Fruit fly (Drosophila melanogaster): Measurements from ENCODE around the gene ND-15.

The ND-15 gene

dm6 chr2L:87255-87723, 27.2 kb upstream of the ND-15 start, which contains the start of gene net (continued):
- TF ChIP-seq CG2129 (GFP tag; IDR thresholded peaks at IDR 0.05; ENCODE audit: partially characterized antibody) (no peak), amos (GFP tag; IDR thresholded peaks at IDR 0.05; ENCODE audit: partially characterized antibody) (no peak), PHDP (tag; optimal IDR thresholded peaks at IDR 0.05) (peak; percentile 77), HLHmδ (GFP tag; optimal IDR thresholded peaks at IDR 0.05) (peak; percentile 24), CG34224 (GFP tag; IDR thresholded peaks at IDR 0.05; ENCODE audit: partially characterized antibody) (no peak), sqz (GFP tag; optimal IDR thresholded peaks at IDR 0.05) (peak; percentile 74), corto (GFP tag; optimal IDR thresholded peaks at IDR 0.05) (peak; percentile 72), cad (GFP tag; optimal IDR thresholded peaks at IDR 0.05) (no peak), CG31388 (GFP tag; optimal IDR thresholded peaks at IDR 0.05) (no peak), sima (GFP tag; optimal IDR thresholded peaks at IDR 0.05) (no peak), CG15269 (tag; optimal IDR thresholded peaks at IDR 0.05) (peak; percentile 78), prd (optimal IDR thresholded peaks at IDR 0.05) (no peak), prd (GFP tag; IDR thresholded peaks at IDR 0.05) (peak; percentile 57; the same call in 1 of the 3 replicates), p53 (GFP tag; optimal IDR thresholded peaks at IDR 0.05) (no peak), trh (GFP tag; optimal IDR thresholded peaks at IDR 0.05) (no peak), CG3065 (GFP tag; optimal IDR thresholded peaks at IDR 0.05) (no peak), peb (GFP tag; IDR thresholded peaks at IDR 0.05) (no peak), yki (optimal IDR thresholded peaks at IDR 0.05) (no peak), Bgb (GFP tag; IDR thresholded peaks at IDR 0.05; ENCODE audit: partially characterized antibody) (peak; percentile 18; the same call in 1 of the 2 replicates), dan (GFP tag; IDR thresholded peaks at IDR 0.05) (no peak), D19B (GFP tag; optimal IDR thresholded peaks at IDR 0.05) (peak; percentile 53), CG30020 (tag; optimal IDR thresholded peaks at IDR 0.05) (peak; percentile 30), B-H2 (GFP tag; optimal IDR thresholded peaks at IDR 0.05) (peak; percentile 88), Oaz (GFP tag; IDR thresholded peaks at IDR 0.05) (no peak), gcm2 (GFP tag; optimal IDR thresholded peaks at IDR 0.05) (no peak), vnd (GFP tag; IDR thresholded peaks at IDR 0.05; ENCODE audit: partially characterized antibody) (no peak), Aef1 (GFP tag; IDR thresholded peaks at IDR 0.05) (no peak), Atf6 (GFP tag; IDR thresholded peaks at IDR 0.05) (peak; percentile 51; the same call in 1 of the 2 replicates), Drgx (GFP tag; IDR thresholded peaks at IDR 0.05) (peak; percentile 46; the same call in 1 of the 2 replicates), MBD-R2 (GFP tag; IDR thresholded peaks at IDR 0.05) (peak; percentile 45; the same call in 1 of the 2 replicates), CG4820 (GFP tag; optimal IDR thresholded peaks at IDR 0.05) (peak; percentile 21), kay (GFP tag; optimal IDR thresholded peaks at IDR 0.05) (no peak), ato (GFP tag; IDR thresholded peaks at IDR 0.05; ENCODE audit: partially characterized antibody) (no peak), sd (tag; optimal IDR thresholded peaks at IDR 0.05) (peak; percentile 48), sug (tag; optimal IDR thresholded peaks at IDR 0.05) (peak; percentile 89), dmrt11E (tag; optimal IDR thresholded peaks at IDR 0.05) (peak; percentile 65), rib (GFP tag; IDR thresholded peaks at IDR 0.05) (no peak), Dek (tag; optimal IDR thresholded peaks at IDR 0.05) (peak; percentile 66), pho (GFP tag; optimal IDR thresholded peaks at IDR 0.05) (peak; percentile 5), E2f2 (GFP tag; IDR thresholded peaks at IDR 0.05) (peak; percentile 12; the same call in 1 of the 2 replicates), nerfin-1 (tag; optimal IDR thresholded peaks at IDR 0.05) (peak; percentile 54), so (GFP tag; IDR thresholded peaks at IDR 0.05) (no peak), Chrac-16 (GFP tag; optimal IDR thresholded peaks at IDR 0.05) (peak; percentile 37), CG7928 (GFP tag; optimal IDR thresholded peaks at IDR 0.05) (no peak), YL-1 (GFP tag; optimal IDR thresholded peaks at IDR 0.05) (peak; percentile 27), tap (tag; optimal IDR thresholded peaks at IDR 0.05) (peak; percentile 72), fd64A (GFP tag; optimal IDR thresholded peaks at IDR 0.05) (no peak), wor (GFP tag; IDR thresholded peaks at IDR 0.05) (no peak), NfI (GFP tag; optimal IDR thresholded peaks at IDR 0.05) (peak; percentile 85), org-1 (GFP tag; optimal IDR thresholded peaks at IDR 0.05) (peak; percentile 60), CG8924 (tag; optimal IDR thresholded peaks at IDR 0.05) (peak; percentile 80)
